Fruit fly (Drosophila melanogaster): ENCODE results near the gene CG6908.

CG6908 gene

dm6 chr3R:11670888-11671287, 19.0 kb downstream of the CG6908 start:
- TF ChIP-seq eyg (GFP tag; optimal IDR thresholded peaks at IDR 0.05) (no peak), pnt (GFP tag; optimal IDR thresholded peaks at IDR 0.05) (no peak), lab (GFP tag; optimal IDR thresholded peaks at IDR 0.05) (no peak), sd (tag; optimal IDR thresholded peaks at IDR 0.05) (no peak), bcd (GFP tag; optimal IDR thresholded peaks at IDR 0.05) (no peak), TFAM (GFP tag; optimal IDR thresholded peaks at IDR 0.05) (no peak), fd102C (GFP tag; optimal IDR thresholded peaks at IDR 0.05) (no peak), grau (tag; optimal IDR thresholded peaks at IDR 0.05) (no peak), gcm (GFP tag; optimal IDR thresholded peaks at IDR 0.05) (no peak), dmrt11E (tag; optimal IDR thresholded peaks at IDR 0.05) (no peak), mirr (GFP tag; optimal IDR thresholded peaks at IDR 0.05) (peak; percentile 63), Poxn (GFP tag; IDR thresholded peaks at IDR 0.05) (no peak), CG2120 (GFP tag; optimal IDR thresholded peaks at IDR 0.05) (no peak), GATAe (GFP tag; conservative IDR thresholded peaks at IDR 0.05) (0 out of 2 replicates have a peak, but pooled peaks have one; percentile 26), Pdp1 (GFP tag; optimal IDR thresholded peaks at IDR 0.05) (peak in 1 of 2 experiments; percentile 20), exex (tag; optimal IDR thresholded peaks at IDR 0.05) (peak; percentile 79), grn (GFP tag; optimal IDR thresholded peaks at IDR 0.05) (peak; percentile 75), hth (optimal IDR thresholded peaks at IDR 0.05) (no peak), Hey (tag; optimal IDR thresholded peaks at IDR 0.05) (peak; percentile 49), Dfd (GFP tag; optimal IDR thresholded peaks at IDR 0.05) (no peak), CG2199 (GFP tag; IDR thresholded peaks at IDR 0.05) (no peak), chinmo (GFP tag; IDR thresholded peaks at IDR 0.05; ENCODE audit: partially characterized antibody) (0 out of 4 replicates have a peak, but pooled peaks have one; percentile 27)

- TF ChIP-seq Ets65A (GFP tag) (peak; percentile 41), bowl (GFP tag; IDR thresholded peaks at IDR 0.05) (no peak), chinmo (GFP tag; IDR thresholded peaks at IDR 0.05; ENCODE audit: partially characterized antibody) (0 out of 4 replicates have a peak, but pooled peaks have one; percentile 16), CG10209 (GFP tag; optimal IDR thresholded peaks at IDR 0.05) (no peak), CG4360 (GFP tag; IDR thresholded peaks at IDR 0.05) (peak; percentile 25; the same call in 1 of the 2 replicates), MESR4 (GFP tag; optimal IDR thresholded peaks at IDR 0.05) (no peak), D19A (tag; optimal IDR thresholded peaks at IDR 0.05) (no peak), CG12744 (GFP tag; optimal IDR thresholded peaks at IDR 0.05) (no peak), Deaf1 (tag; optimal IDR thresholded peaks at IDR 0.05) (peak; percentile 17), CG8478 (optimal IDR thresholded peaks at IDR 0.05) (peak; percentile 83), her (GFP tag; optimal IDR thresholded peaks at IDR 0.05) (no peak), chn (GFP tag; optimal IDR thresholded peaks at IDR 0.05) (no peak), slbo (GFP tag; IDR thresholded peaks at IDR 0.05) (no peak), CG17328 (GFP tag; IDR thresholded peaks at IDR 0.05) (no peak), CG3838 (GFP tag; optimal IDR thresholded peaks at IDR 0.05) (no peak), CG2875 (GFP tag; optimal IDR thresholded peaks at IDR 0.05) (no peak), Kr (GFP tag; optimal IDR thresholded peaks at IDR 0.05) (no peak), scrt (GFP tag; optimal IDR thresholded peaks at IDR 0.05) (peak; percentile 88), Lpt (GFP tag; optimal IDR thresholded peaks at IDR 0.05) (no peak), CG4404 (GFP tag; IDR thresholded peaks at IDR 0.05) (no peak)
These were observed 19.9 kb downstream of the CG6908 start for dm6 chr3R:11669954-11670347.
